Fruit fly (Drosophila melanogaster): ENCODE results near the gene CG10237.

CG10237 gene

dm6 chr2L:19425765-19426329, 16.7 kb downstream of the CG10237 start (continued):
- TF ChIP-seq CG10654 (GFP tag; optimal IDR thresholded peaks at IDR 0.05) (peak; percentile 35), CG6813 (GFP tag; optimal IDR thresholded peaks at IDR 0.05) (peak; percentile 75), PHDP (tag; optimal IDR thresholded peaks at IDR 0.05) (peak; percentile 76), mirr (GFP tag; optimal IDR thresholded peaks at IDR 0.05) (peak; percentile 70), Gsc (GFP tag; IDR thresholded peaks at IDR 0.05) (no peak), bab2 (GFP tag; optimal IDR thresholded peaks at IDR 0.05) (peak; percentile 52), dpn (GFP tag; optimal IDR thresholded peaks at IDR 0.05) (peak; percentile 58 to 64), CG6654 (GFP tag; optimal IDR thresholded peaks at IDR 0.05) (peak; percentile 19), CG34376 (GFP tag; optimal IDR thresholded peaks at IDR 0.05) (no peak), BEAF-32 (GFP tag; optimal IDR thresholded peaks at IDR 0.05) (no peak), CG18764 (GFP tag; optimal IDR thresholded peaks at IDR 0.05) (peak; percentile 49), CG1529 (GFP tag; optimal IDR thresholded peaks at IDR 0.05) (peak; percentile 52), CG10147 (GFP tag; optimal IDR thresholded peaks at IDR 0.05) (peak; percentile 66), ab (GFP tag; optimal IDR thresholded peaks at IDR 0.05) (no peak), tgo (GFP tag; IDR thresholded peaks at IDR 0.05) (peak; percentile 69), Scr (GFP tag; IDR thresholded peaks at IDR 0.05; ENCODE audit: partially characterized antibody) (no peak), CG17802 (tag; optimal IDR thresholded peaks at IDR 0.05) (peak; percentile 36), da (GFP tag; optimal IDR thresholded peaks at IDR 0.05) (no peak), h (optimal IDR thresholded peaks at IDR 0.05) (no peak), CG15696 (tag; optimal IDR thresholded peaks at IDR 0.05) (peak; percentile 60), CG14014 (GFP tag; IDR thresholded peaks at IDR 0.05) (peak; percentile 74), Dref (GFP tag; IDR thresholded peaks at IDR 0.05) (no peak), CG2875 (GFP tag; optimal IDR thresholded peaks at IDR 0.05) (peak; percentile 54), CG12219 (GFP tag; optimal IDR thresholded peaks at IDR 0.05) (peak; percentile 47), CG31388 (GFP tag; optimal IDR thresholded peaks at IDR 0.05) (peak; percentile 34), Dek (tag; optimal IDR thresholded peaks at IDR 0.05) (peak; percentile 62), HLH3B (GFP tag; IDR thresholded peaks at IDR 0.05) (peak; percentile 70), CG17829 (tag; optimal IDR thresholded peaks at IDR 0.05) (peak; percentile 73), Hr78 (GFP tag; optimal IDR thresholded peaks at IDR 0.05) (peak in 1 of 2 experiments; percentile 66), CG14710 (tag; optimal IDR thresholded peaks at IDR 0.05) (peak; percentile 49), jumu (GFP tag; optimal IDR thresholded peaks at IDR 0.05) (peak; percentile 13), CG4404 (GFP tag; IDR thresholded peaks at IDR 0.05) (peak; percentile 15; the same call in 1 of the 2 replicates), scrt (GFP tag; optimal IDR thresholded peaks at IDR 0.05) (peak; percentile 53), esg (GFP tag; conservative IDR thresholded peaks at IDR 0.05) (peak; percentile 69), kah (GFP tag; optimal IDR thresholded peaks at IDR 0.05) (peak; percentile 35), CG12104 (GFP tag; optimal IDR thresholded peaks at IDR 0.05) (peak; percentile 42), CG12769 (tag; optimal IDR thresholded peaks at IDR 0.05) (peak; percentile 64), CG1647 (GFP tag; optimal IDR thresholded peaks at IDR 0.05) (no peak), jing (GFP tag; optimal IDR thresholded peaks at IDR 0.05) (peak; percentile 9), CG4854 (GFP tag; optimal IDR thresholded peaks at IDR 0.05) (peak; percentile 45), Trl (optimal IDR thresholded peaks at IDR 0.05) (no peak), Trl (GFP tag; optimal IDR thresholded peaks at IDR 0.05) (peak; percentile 52), Kr (GFP tag; optimal IDR thresholded peaks at IDR 0.05) (no peak), cas (GFP tag; IDR thresholded peaks at IDR 0.05) (no peak), slbo (GFP tag; IDR thresholded peaks at IDR 0.05) (peak; percentile 85), MBD-R2 (GFP tag; IDR thresholded peaks at IDR 0.05) (peak; percentile 43; the same call in 1 of the 2 replicates), Ets65A (GFP tag) (peak; percentile 65), zen (tag; optimal IDR thresholded peaks at IDR 0.05) (peak; percentile 80), CG6175 (GFP tag; IDR thresholded peaks at IDR 0.05) (0 out of 3 replicates have a peak, but pooled peaks have one; percentile 12), CG7745 (tag; optimal IDR thresholded peaks at IDR 0.05) (peak; percentile 95), CG5245 (GFP tag; optimal IDR thresholded peaks at IDR 0.05) (peak; percentile 55)
